Fruit fly (Drosophila melanogaster): Measurements from ENCODE around the gene CG8870.

dm6 chr3R:13425470-13426033, 45.9 kb downstream of the CG8870 start, which contains the start of gene Act87E:
- TF ChIP-seq CG8478 (optimal IDR thresholded peaks at IDR 0.05): no peak
- TF ChIP-seq CTCF (optimal IDR thresholded peaks at IDR 0.05): no peak

Measured in S2 (cell line).